Worm (Caenorhabditis elegans) whole organism, early embryonic: Measurements from ENCODE around the gene sra-13.

ENCODE experiments used
- B0310.2 ChIP-seq: sonication (generic microtip); optimal IDR thresholded peaks from 2 replicates; lab custom pipeline; 2016; ENCODE audit warnings: mild to moderate bottlenecking, missing genetic modification characterization, missing compliant biosample characterization
- F13C5.2 ChIP-seq: sonication (generic microtip); optimal IDR thresholded peaks from 2 replicates; lab custom pipeline; 2017; ENCODE audit warnings: mild to moderate bottlenecking, missing genetic modification characterization, inconsistent platforms, missing compliant biosample characterization
- ama-1 ChIP-seq: fragments of 150-350 bp; optimal IDR thresholded peaks from 2 replicates; lab custom pipeline; 2014
- ceh-36 ChIP-seq: sonication (generic microtip); optimal IDR thresholded peaks from 2 replicates; lab custom pipeline; 2016; ENCODE audit warnings: missing genetic modification characterization, inconsistent platforms, missing compliant biosample characterization
- flt-1 ChIP-seq: fragments of 200-800 bp; sonication (Bioruptor generic); IDR thresholded peaks from 2 replicates; pipeline ENCODE4 v1.3.6; 2022; ENCODE audit warnings: missing genetic modification characterization, missing compliant biosample characterization
- hmbx-1 ChIP-seq: sonication (generic microtip); optimal IDR thresholded peaks from 2 replicates; lab custom pipeline; 2016; ENCODE audit warnings: mild to moderate bottlenecking, missing genetic modification characterization, missing compliant biosample characterization
- hnd-1 ChIP-seq: sonication (generic microtip); optimal IDR thresholded peaks from 2 replicates; lab custom pipeline; 2016; ENCODE audit warnings: missing genetic modification characterization, missing compliant biosample characterization
- pes-1 ChIP-seq: fragments of 200-800 bp; sonication (Bioruptor generic); IDR thresholded peaks from 2 replicates; pipeline ENCODE4 v1.3.6; 2022; ENCODE audit warnings: missing genetic modification reagents, missing genetic modification characterization, missing compliant biosample characterization
- scrt-1 ChIP-seq: fragments of 200-800 bp; sonication (Bioruptor generic); IDR thresholded peaks from 2 replicates; pipeline ENCODE4 v1.3.6; 2022; ENCODE audit warnings: missing genetic modification characterization, missing compliant biosample characterization
- sea-1 ChIP-seq: fragments of 200-800 bp; sonication (Bioruptor generic); conservative IDR thresholded peaks from 2 replicates; pipeline ENCODE4 v1.3.6; 2022; ENCODE audit warnings: missing genetic modification characterization, missing compliant biosample characterization
- tbx-37 ChIP-seq: fragments of 200-800 bp; sonication (Bioruptor generic); conservative IDR thresholded peaks from 2 replicates; pipeline ENCODE4 v1.3.6; 2022; ENCODE audit warnings: missing genetic modification reagents, missing genetic modification characterization, missing compliant biosample characterization
- tra-4 ChIP-seq: sonication (generic microtip); optimal IDR thresholded peaks from 2 replicates; lab custom pipeline; 2017; ENCODE audit warnings: missing genetic modification characterization, missing compliant biosample characterization

DNA sequence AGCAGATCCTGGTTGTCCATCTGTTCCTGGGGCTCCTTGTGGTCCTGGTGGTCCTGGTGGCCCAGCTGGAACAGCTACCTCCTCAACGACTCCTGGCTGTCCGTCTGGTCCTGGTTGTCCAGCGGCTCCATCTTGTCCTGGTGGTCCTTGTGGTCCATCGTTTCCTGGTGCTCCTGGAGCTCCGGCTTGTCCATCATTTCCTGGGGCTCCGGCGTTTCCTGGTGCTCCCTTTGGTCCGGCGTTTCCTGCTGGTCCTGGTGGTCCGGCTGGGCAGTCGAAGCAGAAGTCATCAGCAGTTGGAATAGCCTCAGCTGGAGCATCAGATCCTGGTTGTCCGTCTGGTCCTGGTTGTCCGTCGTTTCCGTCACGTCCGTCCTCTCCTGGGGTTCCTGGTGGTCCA lies 49.0 kb upstream of the sra-13 start:
- TF ChIP-seq ama-1 (lab: Kevin White, UChicago) = no peak
- no peak for TF ChIP-seq hmbx-1 (tag; lab: Kevin White, UChicago)
- TF ChIP-seq ceh-36 = no peak
- TF ChIP-seq tbx-37 (GFP tag; lab: Robert Waterston, UW) = no peak
- TF ChIP-seq scrt-1 (GFP tag; lab: Robert Waterston, UW) = no peak
- TF ChIP-seq F13C5.2 (tag; lab: Kevin White, UChicago) = no peak
- no peak for TF ChIP-seq tra-4 (tag; lab: Kevin White, UChicago)
- TF ChIP-seq sea-1 (GFP tag; lab: Robert Waterston, UW) = no peak
- no peak for TF ChIP-seq pes-1 (GFP tag; lab: Robert Waterston, UW)
- no peak for TF ChIP-seq flt-1 (GFP tag; lab: Robert Waterston, UW)
- no peak for TF ChIP-seq hnd-1 (tag; lab: Kevin White, UChicago)
- TF ChIP-seq B0310.2 = no peak
